Worm (Caenorhabditis elegans) whole organism, L2 larva: ENCODE results near the gene arrd-3.

Experiments used
- R02D3.7 ChIP-seq: fragments of 150-350 bp; optimal IDR thresholded peaks from 2 replicates; lab custom pipeline; 2014; ENCODE audit warnings: missing biosample characterization, missing genetic modification characterization
- Y55F3AM.14 ChIP-seq: fragments of 200-800 bp; sonication (Bioruptor generic); optimal IDR thresholded peaks from 2 replicates; lab custom pipeline; 2018; ENCODE audit warnings: mild to moderate bottlenecking, missing genetic modification characterization, missing compliant biosample characterization
- ZK546.5 ChIP-seq: sonication (generic microtip); optimal IDR thresholded peaks from 2 replicates; lab custom pipeline; 2017; ENCODE audit warnings: missing biosample characterization, missing genetic modification characterization
- alr-1 ChIP-seq: fragments of 150-350 bp; optimal IDR thresholded peaks from 2 replicates; lab custom pipeline; 2014; ENCODE audit warnings: missing biosample characterization, missing genetic modification characterization
- aly-2 ChIP-seq: fragments of 150-350 bp; optimal IDR thresholded peaks from 2 replicates; lab custom pipeline; 2014; ENCODE audit warnings: missing biosample characterization, missing genetic modification characterization
- blmp-1 ChIP-seq: sonication (generic microtip); optimal IDR thresholded peaks from 2 replicates; lab custom pipeline; 2017; ENCODE audit warnings: missing genetic modification characterization, mild to moderate bottlenecking, missing compliant biosample characterization, antibody characterized with exemption, moderate library complexity; ENCODE audit not compliant: insufficient read depth
- ceh-16 ChIP-seq: fragments of 150-350 bp; optimal IDR thresholded peaks from 2 replicates; lab custom pipeline; 2014; ENCODE audit warnings: missing biosample characterization, missing genetic modification characterization
- ceh-82 ChIP-seq: fragments of 150-350 bp; optimal IDR thresholded peaks from 2 replicates; lab custom pipeline; 2014; ENCODE audit warnings: missing biosample characterization, missing genetic modification characterization
- dmd-4 ChIP-seq: sonication (generic microtip); optimal IDR thresholded peaks from 2 replicates; lab custom pipeline; 2017; ENCODE audit warnings: missing biosample characterization, missing genetic modification characterization
- egl-27 ChIP-seq: sonication (generic microtip); optimal IDR thresholded peaks from 3 replicates; lab custom pipeline; 2017; ENCODE audit warnings: missing biosample characterization, missing genetic modification reagents, missing genetic modification characterization
- elt-1 ChIP-seq: fragments of 150-350 bp; optimal IDR thresholded peaks from 2 replicates; lab custom pipeline; 2014; ENCODE audit warnings: missing biosample characterization, missing genetic modification characterization
- fos-1 ChIP-seq: fragments of 150-350 bp; optimal IDR thresholded peaks from 2 replicates; lab custom pipeline; 2014; ENCODE audit warnings: missing biosample characterization, missing genetic modification characterization
- gmeb-1 ChIP-seq: fragments of 150-350 bp; optimal IDR thresholded peaks from 2 replicates; lab custom pipeline; 2014; ENCODE audit warnings: missing biosample characterization, missing genetic modification characterization
- lin-13 ChIP-seq: fragments of 150-350 bp; optimal IDR thresholded peaks from 2 replicates; lab custom pipeline; 2014; ENCODE audit warnings: missing biosample characterization, missing genetic modification reagents, missing genetic modification characterization
- lin-39 ChIP-seq: fragments of 150-350 bp; optimal IDR thresholded peaks from 2 replicates; lab custom pipeline; 2014; ENCODE audit warnings: missing biosample characterization, missing genetic modification reagents, missing genetic modification characterization
- lsy-2 ChIP-seq, 2 experiments: fragments of 150-350 bp in 1 of 2; sonication (generic microtip) in 1 of 2; optimal IDR thresholded peaks; 2 replicates each; lab custom pipeline; 2014 to 2017; ENCODE audit warnings: missing biosample characterization in 2 of 2, missing genetic modification characterization in 2 of 2
- mab-5 ChIP-seq: fragments of 150-350 bp; optimal IDR thresholded peaks from 2 replicates; lab custom pipeline; 2014; ENCODE audit warnings: missing biosample characterization, missing genetic modification characterization
- mbf-1 ChIP-seq: sonication (generic microtip); optimal IDR thresholded peaks from 2 replicates; lab custom pipeline; 2017; ENCODE audit warnings: missing biosample characterization, missing genetic modification characterization
- mdl-1 ChIP-seq, 2 experiments: fragments of 150-350 bp in 1 of 2; sonication (generic microtip) in 1 of 2; optimal IDR thresholded peaks; 2 replicates each; lab custom pipeline; 2017; ENCODE audit warnings: missing biosample characterization in 2 of 2, missing genetic modification characterization in 2 of 2
- nhr-10 ChIP-seq: sonication (generic microtip); optimal IDR thresholded peaks from 2 replicates; lab custom pipeline; 2017; ENCODE audit warnings: missing biosample characterization, missing genetic modification characterization
- nhr-129 ChIP-seq: fragments of 150-350 bp; optimal IDR thresholded peaks from 2 replicates; lab custom pipeline; 2014; ENCODE audit warnings: missing biosample characterization, missing genetic modification characterization
- nhr-21 ChIP-seq: fragments of 150-350 bp; optimal IDR thresholded peaks from 2 replicates; lab custom pipeline; 2014; ENCODE audit warnings: missing biosample characterization, missing genetic modification characterization
- nhr-237 ChIP-seq: fragments of 150-350 bp; optimal IDR thresholded peaks from 2 replicates; lab custom pipeline; 2014; ENCODE audit warnings: missing biosample characterization, missing genetic modification characterization
- nhr-77 ChIP-seq: fragments of 150-350 bp; optimal IDR thresholded peaks from 2 replicates; lab custom pipeline; 2014; ENCODE audit warnings: missing biosample characterization, missing genetic modification characterization
- peb-1 ChIP-seq: fragments of 150-350 bp; optimal IDR thresholded peaks from 2 replicates; lab custom pipeline; 2014; ENCODE audit warnings: missing biosample characterization, missing genetic modification characterization
- sem-4 ChIP-seq: fragments of 150-350 bp; optimal IDR thresholded peaks from 2 replicates; lab custom pipeline; 2014; ENCODE audit warnings: missing biosample characterization, missing genetic modification reagents, missing genetic modification characterization
- skn-1 ChIP-seq: sonication (generic microtip); optimal IDR thresholded peaks from 2 replicates; lab custom pipeline; 2017; ENCODE audit warnings: missing biosample characterization, missing genetic modification characterization
- sma-3 ChIP-seq: sonication (generic microtip); optimal IDR thresholded peaks from 2 replicates; lab custom pipeline; 2016; ENCODE audit warnings: missing genetic modification reagents, missing genetic modification characterization, missing compliant biosample characterization
- sma-9 ChIP-seq, 2 experiments: fragments of 150-350 bp in 1 of 2; sonication (generic microtip) in 1 of 2; optimal IDR thresholded peaks; 2 replicates each; lab custom pipeline; 2014 to 2016; ENCODE audit warnings: missing genetic modification characterization in 2 of 2, mild to moderate bottlenecking in 1 of 2, missing biosample characterization in 1 of 2, missing compliant biosample characterization in 1 of 2, missing genetic modification reagents in 1 of 2, moderate library complexity in 1 of 2
- snpc-4 ChIP-seq: fragments of 150-350 bp; optimal IDR thresholded peaks from 2 replicates; lab custom pipeline; 2014; ENCODE audit warnings: missing biosample characterization, missing genetic modification characterization
- unc-39 ChIP-seq: fragments of 150-350 bp; optimal IDR thresholded peaks from 2 replicates; lab custom pipeline; 2014; ENCODE audit warnings: missing biosample characterization, missing genetic modification characterization
- zag-1 ChIP-seq: fragments of 150-350 bp; optimal IDR thresholded peaks from 2 replicates; lab custom pipeline; 2014; ENCODE audit warnings: missing biosample characterization, missing genetic modification characterization
- ztf-11 ChIP-seq: sonication (generic microtip); optimal IDR thresholded peaks from 2 replicates; lab custom pipeline; 2017; ENCODE audit warnings: missing biosample characterization, missing genetic modification characterization
- ztf-4 ChIP-seq: fragments of 150-350 bp; optimal IDR thresholded peaks from 2 replicates; lab custom pipeline; 2014; ENCODE audit warnings: missing biosample characterization, missing genetic modification characterization

The arrd-3 gene

DNA sequence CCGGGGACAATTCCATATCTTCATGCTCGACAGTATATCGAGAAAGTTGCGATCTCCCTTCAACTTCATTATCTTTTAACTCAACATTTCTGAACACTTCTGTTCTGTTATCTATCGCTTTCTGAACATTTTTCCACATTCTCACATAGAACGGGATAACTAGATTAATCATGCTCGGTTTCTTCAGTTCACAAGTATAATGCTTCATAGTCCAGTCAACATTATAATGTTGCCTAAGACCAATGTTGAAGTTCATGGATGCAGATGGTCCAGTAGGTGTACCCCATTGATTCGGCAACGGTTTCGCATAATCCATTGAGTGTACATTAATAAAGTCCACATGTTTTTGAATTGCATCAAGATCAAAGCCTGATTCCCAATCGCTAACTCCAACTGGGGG lies 26.5 kb downstream of the arrd-3 start:
- no peak for TF ChIP-seq zag-1
- no peak for TF ChIP-seq dmd-4 (tag; lab: Kevin White, UChicago)
- TF ChIP-seq aly-2 (tag; lab: Kevin White, UChicago): no peak
- TF ChIP-seq nhr-77 (tag; lab: Kevin White, UChicago): no peak
- no peak for TF ChIP-seq peb-1 (tag; lab: Kevin White, UChicago)
- no peak for TF ChIP-seq alr-1 (tag; lab: Kevin White, UChicago)
- no peak for TF ChIP-seq sem-4
- TF ChIP-seq ztf-11 (tag; lab: Kevin White, UChicago): no peak
- no peak for TF ChIP-seq elt-1 (tag; lab: Kevin White, UChicago)
- no peak for TF ChIP-seq nhr-21 (tag; lab: Kevin White, UChicago)
- TF ChIP-seq unc-39 (tag; lab: Kevin White, UChicago): no peak
- TF ChIP-seq mbf-1: no peak

ce11 chrII:9440060-9440459 lies 27.7 kb downstream of the arrd-3 start, which contains the start of gene chil-17:
Gene chil-17, minus strand, starts transcription at chrII:9440160.
- TF ChIP-seq sma-9 (GFP tag; optimal IDR thresholded peaks at IDR 0.05; lab: Kevin White, UChicago): no peak
- no peak for TF ChIP-seq sma-9 (tag; optimal IDR thresholded peaks at IDR 0.05; lab: Kevin White, UChicago)
- no peak for TF ChIP-seq R02D3.7
- TF ChIP-seq nhr-10: no peak
- TF ChIP-seq mdl-1 (tag; optimal IDR thresholded peaks at IDR 0.05; lab: Kevin White, UChicago): no peak
- no peak for TF ChIP-seq skn-1
- TF ChIP-seq elt-1 (tag; lab: Kevin White, UChicago): no peak
- TF ChIP-seq alr-1 (tag; lab: Kevin White, UChicago): no peak
- TF ChIP-seq egl-27 (tag; lab: Kevin White, UChicago): no peak
- TF ChIP-seq Y55F3AM.14 (GFP tag; lab: Kevin White, UChicago): no peak

ce11 chrII:9441838-9442237 lies 29.5 kb downstream of the arrd-3 start, which contains the start of gene chil-16:
Gene chil-16, minus strand, starts transcription at chrII:9441938.
- no peak for TF ChIP-seq lin-13 (GFP tag; lab: Kevin White, UChicago)

DNA sequence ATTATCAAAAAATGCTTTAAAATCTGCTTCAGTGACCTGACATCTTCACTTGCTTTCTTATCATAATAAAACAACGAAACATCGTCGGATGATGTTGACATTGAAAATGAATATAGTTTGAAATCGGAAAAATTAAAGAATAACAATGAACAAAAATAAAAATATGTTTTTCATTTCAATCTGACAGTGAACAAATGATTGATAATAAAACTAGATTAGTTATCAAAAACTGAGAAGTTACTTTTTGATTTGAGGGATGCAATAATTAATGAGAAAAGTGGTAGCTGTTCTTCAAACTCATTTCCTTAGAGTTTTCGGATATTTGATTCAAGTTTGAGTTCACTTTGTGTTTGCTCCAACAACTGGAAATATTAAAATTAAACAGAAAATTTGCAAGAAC lies 31.2 kb downstream of the arrd-3 start, which contains the start of gene chil-15:
TSS of gene chil-15 (minus strand) at position 101 of the 400 bp plus-strand sequence.
- TF ChIP-seq lin-39 (tag; lab: Kevin White, UChicago) (no peak), lin-13 (GFP tag; lab: Kevin White, UChicago) (no peak), nhr-10 (no peak), dmd-4 (tag; lab: Kevin White, UChicago) (no peak), ZK546.5 (no peak), fos-1 (tag; lab: Kevin White, UChicago) (no peak), nhr-237 (tag; lab: Kevin White, UChicago) (no peak), peb-1 (tag; lab: Kevin White, UChicago) (no peak), nhr-129 (tag; lab: Kevin White, UChicago) (no peak), mdl-1 (tag; optimal IDR thresholded peaks at IDR 0.05; lab: Kevin White, UChicago) (no peak), sma-9 (GFP tag; optimal IDR thresholded peaks at IDR 0.05; lab: Kevin White, UChicago) (no peak), sma-9 (tag; optimal IDR thresholded peaks at IDR 0.05; lab: Kevin White, UChicago) (no peak), ztf-4 (no peak), elt-1 (tag; lab: Kevin White, UChicago) (no peak)

DNA sequence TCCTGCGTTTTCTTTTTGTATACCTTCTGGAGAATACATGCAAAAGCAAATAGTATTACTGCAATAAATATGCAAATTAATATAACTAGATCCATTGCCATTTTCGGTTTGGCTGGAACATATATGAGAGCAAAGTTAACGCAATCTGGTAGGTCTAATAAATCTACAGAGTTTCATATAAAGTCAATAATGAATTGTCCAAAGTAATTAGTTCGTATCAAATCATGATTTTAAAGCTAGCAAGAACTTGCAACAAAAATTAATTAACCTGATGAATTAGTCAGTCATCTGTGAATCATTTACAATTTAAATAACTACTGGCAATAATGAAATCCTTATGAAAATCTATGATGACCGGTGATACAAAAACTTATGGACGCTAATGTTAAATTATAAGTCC lies 33.0 kb downstream of the arrd-3 start, which contains the start of gene R09D1.13:
TSS of gene R09D1.13 (minus strand) at position 101 of the 400 bp plus-strand sequence.
- TF ChIP-seq snpc-4 (tag; lab: Kevin White, UChicago): no peak
- no peak for TF ChIP-seq lsy-2 (tag; optimal IDR thresholded peaks at IDR 0.05; lab: Kevin White, UChicago)
- no peak for TF ChIP-seq nhr-129 (tag; lab: Kevin White, UChicago)
- no peak for TF ChIP-seq mdl-1 (tag; optimal IDR thresholded peaks at IDR 0.05; lab: Kevin White, UChicago)
- no peak for TF ChIP-seq mab-5 (tag; lab: Kevin White, UChicago)
- TF ChIP-seq sma-3 (GFP tag; lab: Kevin White, UChicago): no peak
- no peak for TF ChIP-seq blmp-1 (tag; lab: Kevin White, UChicago)
- no peak for TF ChIP-seq nhr-10

DNA sequence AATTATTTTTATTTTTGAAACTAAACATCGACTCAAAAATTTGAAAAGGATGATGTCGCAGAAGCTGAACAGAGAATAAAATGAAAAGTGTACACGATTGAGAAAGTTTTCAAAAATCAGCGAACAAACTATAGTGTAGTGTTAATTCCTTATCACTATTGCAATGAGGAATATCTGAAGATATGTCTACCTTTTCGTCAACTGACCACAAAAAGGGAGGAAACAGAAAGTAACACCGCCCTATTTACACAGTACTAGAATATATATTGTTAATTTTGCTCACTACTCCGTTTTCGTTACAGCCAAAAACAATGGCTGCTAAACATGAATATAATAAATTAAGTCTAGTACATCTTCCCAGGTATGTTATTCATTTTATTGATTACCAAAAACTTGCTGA lies 35.6 kb downstream of the arrd-3 start, which contains the start of gene chil-18:
TSS of gene chil-18 (plus strand) at position 301 of the 400 bp plus-strand sequence.
- TF ChIP-seq fos-1 (tag; lab: Kevin White, UChicago) (no peak), ceh-82 (tag; lab: Kevin White, UChicago) (no peak), zag-1 (no peak), gmeb-1 (tag; lab: Kevin White, UChicago) (no peak), nhr-237 (tag; lab: Kevin White, UChicago) (no peak), mdl-1 (tag; optimal IDR thresholded peaks at IDR 0.05; lab: Kevin White, UChicago) (no peak), ceh-16 (tag; lab: Kevin White, UChicago) (no peak), snpc-4 (tag; lab: Kevin White, UChicago) (no peak)
